Worm (Caenorhabditis elegans) whole organism, early embryonic: Measurements from ENCODE around the gene srz-13.

Source experiments
- B0310.2 ChIP-seq: sonication (generic microtip); optimal IDR thresholded peaks from 2 replicates; lab custom pipeline; 2016; ENCODE audit warnings: mild to moderate bottlenecking, missing genetic modification characterization, missing compliant biosample characterization
- F13C5.2 ChIP-seq: sonication (generic microtip); optimal IDR thresholded peaks from 2 replicates; lab custom pipeline; 2017; ENCODE audit warnings: mild to moderate bottlenecking, missing genetic modification characterization, inconsistent platforms, missing compliant biosample characterization
- aly-1 ChIP-seq: sonication (generic microtip); optimal IDR thresholded peaks from 2 replicates; lab custom pipeline; 2016; ENCODE audit warnings: missing genetic modification characterization, missing compliant biosample characterization
- ama-1 ChIP-seq: fragments of 150-350 bp; optimal IDR thresholded peaks from 2 replicates; lab custom pipeline; 2014
- ceh-13 ChIP-seq: fragments of 200-800 bp; sonication (Bioruptor generic); optimal IDR thresholded peaks from 2 replicates; lab custom pipeline; 2018; ENCODE audit warnings: mild to moderate bottlenecking, missing genetic modification characterization, missing compliant biosample characterization
- ceh-36 ChIP-seq: sonication (generic microtip); optimal IDR thresholded peaks from 2 replicates; lab custom pipeline; 2016; ENCODE audit warnings: missing genetic modification characterization, inconsistent platforms, missing compliant biosample characterization
- ets-7 ChIP-seq: sonication (generic microtip); optimal IDR thresholded peaks from 2 replicates; lab custom pipeline; 2016; ENCODE audit warnings: missing genotype, missing genetic modification characterization, missing compliant biosample characterization
- flt-1 ChIP-seq: fragments of 200-800 bp; sonication (Bioruptor generic); IDR thresholded peaks from 2 replicates; pipeline ENCODE4 v1.3.6; 2022; ENCODE audit warnings: missing genetic modification characterization, missing compliant biosample characterization
- hmbx-1 ChIP-seq: sonication (generic microtip); optimal IDR thresholded peaks from 2 replicates; lab custom pipeline; 2016; ENCODE audit warnings: mild to moderate bottlenecking, missing genetic modification characterization, missing compliant biosample characterization
- hmg-4 ChIP-seq: fragments of 200-800 bp; sonication (Bioruptor generic); optimal IDR thresholded peaks from 2 replicates; lab custom pipeline; 2018; ENCODE audit warnings: mild to moderate bottlenecking, missing genetic modification characterization, missing compliant biosample characterization
- hnd-1 ChIP-seq: sonication (generic microtip); optimal IDR thresholded peaks from 2 replicates; lab custom pipeline; 2016; ENCODE audit warnings: missing genetic modification characterization, missing compliant biosample characterization
- pes-1 ChIP-seq: fragments of 200-800 bp; sonication (Bioruptor generic); IDR thresholded peaks from 2 replicates; pipeline ENCODE4 v1.3.6; 2022; ENCODE audit warnings: missing genetic modification reagents, missing genetic modification characterization, missing compliant biosample characterization
- scrt-1 ChIP-seq: fragments of 200-800 bp; sonication (Bioruptor generic); IDR thresholded peaks from 2 replicates; pipeline ENCODE4 v1.3.6; 2022; ENCODE audit warnings: missing genetic modification characterization, missing compliant biosample characterization
- sea-1 ChIP-seq: fragments of 200-800 bp; sonication (Bioruptor generic); conservative IDR thresholded peaks from 2 replicates; pipeline ENCODE4 v1.3.6; 2022; ENCODE audit warnings: missing genetic modification characterization, missing compliant biosample characterization
- tbx-11 ChIP-seq: fragments of 200-800 bp; sonication (Bioruptor generic); IDR thresholded peaks from 2 replicates; pipeline ENCODE4 v1.3.6; 2022; ENCODE audit warnings: missing genetic modification characterization, missing compliant biosample characterization
- tbx-37 ChIP-seq: fragments of 200-800 bp; sonication (Bioruptor generic); conservative IDR thresholded peaks from 2 replicates; pipeline ENCODE4 v1.3.6; 2022; ENCODE audit warnings: missing genetic modification reagents, missing genetic modification characterization, missing compliant biosample characterization
- tra-4 ChIP-seq: sonication (generic microtip); optimal IDR thresholded peaks from 2 replicates; lab custom pipeline; 2017; ENCODE audit warnings: missing genetic modification characterization, missing compliant biosample characterization

srz-13 gene

DNA sequence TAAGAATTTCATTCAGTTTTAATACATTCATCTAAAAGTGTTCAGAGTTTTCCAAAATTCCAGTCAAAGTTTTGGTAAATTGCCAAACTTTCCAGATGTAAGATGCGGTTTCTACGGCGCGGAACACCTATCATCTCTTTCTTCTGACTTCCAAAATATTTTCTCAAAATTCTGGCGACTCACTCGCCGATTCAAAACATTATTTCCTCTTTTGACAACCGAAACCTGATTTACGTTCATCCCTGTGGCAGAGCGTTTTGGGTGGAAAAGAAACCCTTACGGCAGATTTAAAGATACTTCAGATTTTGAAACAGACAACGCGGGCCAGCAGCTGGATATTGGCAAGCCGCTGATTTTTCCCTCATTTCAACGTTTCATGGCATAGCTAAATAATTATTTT lies 15.8 kb downstream of the srz-13 start, which contains the start of gene F11A5.5:
F11A5.5 (plus strand) TSS at position 301 of the 400 bp plus-strand sequence.
- TF ChIP-seq aly-1 (tag; lab: Kevin White, UChicago), result no peak

DNA sequence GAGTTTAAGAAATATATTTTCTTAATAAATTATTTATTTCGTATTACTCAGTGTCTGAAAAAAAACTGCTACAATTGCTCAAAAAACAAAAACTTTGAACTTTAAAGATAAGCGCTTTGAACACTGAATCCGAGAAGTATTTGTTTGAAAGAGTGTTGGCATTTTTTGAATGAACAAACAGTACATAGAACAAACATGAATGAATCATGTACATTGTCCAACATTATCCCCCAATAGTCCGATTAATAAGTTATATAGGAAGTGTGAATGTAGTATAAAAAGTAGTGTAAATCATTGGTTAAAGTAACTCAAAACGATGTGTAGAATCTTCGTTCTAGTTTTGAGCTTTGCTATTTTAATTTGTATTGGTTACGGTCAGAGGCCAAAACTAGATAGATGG lies 19.5 kb downstream of the srz-13 start, which contains the start of gene F11A5.17:
F11A5.17 (plus strand) TSS at position 301 of the 400 bp plus-strand sequence.
- TF ChIP-seq ama-1, result no peak
- TF ChIP-seq sea-1 (GFP tag; lab: Robert Waterston, UW), result no peak
- no peak for TF ChIP-seq tbx-11
- no peak for TF ChIP-seq scrt-1
- TF ChIP-seq tra-4 (tag; lab: Kevin White, UChicago), result no peak
- TF ChIP-seq ceh-13, result no peak
- no peak for TF ChIP-seq B0310.2 (tag; lab: Kevin White, UChicago)
- TF ChIP-seq F13C5.2, result no peak
- TF ChIP-seq hnd-1 (tag; lab: Kevin White, UChicago), result no peak
- TF ChIP-seq pes-1 (GFP tag; lab: Robert Waterston, UW), result no peak
- no peak for TF ChIP-seq hmg-4 (GFP tag; lab: Kevin White, UChicago)
- TF ChIP-seq ceh-36, result no peak
- no peak for TF ChIP-seq ets-7
- no peak for TF ChIP-seq aly-1 (tag; lab: Kevin White, UChicago)

DNA sequence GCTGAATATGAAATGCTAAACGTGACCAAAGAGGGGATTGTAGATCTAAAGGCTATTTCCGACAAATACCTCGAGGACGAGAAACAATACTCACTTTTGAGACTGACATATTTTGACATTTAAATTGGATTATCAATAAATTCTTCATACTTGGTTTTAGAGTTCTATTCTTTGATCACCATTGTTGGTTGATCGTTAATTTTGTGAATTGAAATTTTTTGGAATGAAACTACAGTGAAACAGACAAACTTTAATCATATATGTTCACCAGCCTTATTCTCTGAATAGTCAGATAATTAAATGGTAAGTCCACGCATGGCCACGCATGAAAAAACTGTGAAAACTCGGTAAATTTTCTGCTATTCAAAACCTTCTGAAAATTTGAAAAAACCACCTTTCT lies 20.4 kb downstream of the srz-13 start, which contains the start of gene F11A5.18:
F11A5.18 (plus strand) TSS at position 301 of the 400 bp plus-strand sequence.
- no peak for TF ChIP-seq sea-1 (GFP tag; lab: Robert Waterston, UW)
- TF ChIP-seq ceh-13, result no peak
- no peak for TF ChIP-seq pes-1 (GFP tag; lab: Robert Waterston, UW)
- TF ChIP-seq ets-7, result no peak
- no peak for TF ChIP-seq hnd-1 (tag; lab: Kevin White, UChicago)
- no peak for TF ChIP-seq tbx-11
- TF ChIP-seq ceh-36, result no peak
- no peak for TF ChIP-seq tra-4 (tag; lab: Kevin White, UChicago)
- no peak for TF ChIP-seq hmg-4 (GFP tag; lab: Kevin White, UChicago)
- no peak for TF ChIP-seq F13C5.2
- TF ChIP-seq ama-1, result no peak
- no peak for TF ChIP-seq aly-1 (tag; lab: Kevin White, UChicago)
- no peak for TF ChIP-seq tbx-37 (GFP tag; lab: Robert Waterston, UW)
- no peak for TF ChIP-seq flt-1
- TF ChIP-seq B0310.2 (tag; lab: Kevin White, UChicago), result no peak
- TF ChIP-seq hmbx-1, result no peak
- no peak for TF ChIP-seq scrt-1

DNA sequence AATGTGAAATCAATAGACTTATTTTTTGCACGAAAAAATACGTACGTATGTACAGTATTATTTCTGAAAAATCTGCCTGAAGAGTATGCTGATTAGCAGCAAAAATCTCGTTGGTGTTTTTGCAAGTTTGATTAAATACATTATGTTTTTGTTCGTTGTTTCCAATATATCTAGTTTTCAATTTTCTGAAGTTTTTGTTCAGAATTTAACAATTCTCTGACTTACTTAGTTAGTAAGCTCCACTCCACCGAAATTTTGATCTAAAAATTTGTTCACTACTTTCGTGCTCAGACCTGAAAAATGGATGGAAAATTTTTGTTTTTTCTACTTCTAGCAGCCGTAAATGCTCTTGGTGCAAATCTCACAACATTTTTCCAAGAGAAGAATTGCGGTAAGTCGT lies 22.7 kb downstream of the srz-13 start, which contains the start of gene irld-26:
irld-26 (plus strand) TSS at position 301 of the 400 bp plus-strand sequence.
- no peak for TF ChIP-seq scrt-1
- TF ChIP-seq ceh-36, result no peak
- TF ChIP-seq pes-1 (GFP tag; lab: Robert Waterston, UW), result no peak
- no peak for TF ChIP-seq hnd-1 (tag; lab: Kevin White, UChicago)
- TF ChIP-seq tbx-11, result no peak
- no peak for TF ChIP-seq flt-1
- no peak for TF ChIP-seq tbx-37 (GFP tag; lab: Robert Waterston, UW)
- TF ChIP-seq hmbx-1, result no peak
- no peak for TF ChIP-seq ets-7
- TF ChIP-seq B0310.2 (tag; lab: Kevin White, UChicago), result no peak
- TF ChIP-seq sea-1 (GFP tag; lab: Robert Waterston, UW), result no peak
- no peak for TF ChIP-seq ceh-13
- TF ChIP-seq F13C5.2, result no peak
- TF ChIP-seq ama-1, result no peak
- no peak for TF ChIP-seq tra-4 (tag; lab: Kevin White, UChicago)

DNA sequence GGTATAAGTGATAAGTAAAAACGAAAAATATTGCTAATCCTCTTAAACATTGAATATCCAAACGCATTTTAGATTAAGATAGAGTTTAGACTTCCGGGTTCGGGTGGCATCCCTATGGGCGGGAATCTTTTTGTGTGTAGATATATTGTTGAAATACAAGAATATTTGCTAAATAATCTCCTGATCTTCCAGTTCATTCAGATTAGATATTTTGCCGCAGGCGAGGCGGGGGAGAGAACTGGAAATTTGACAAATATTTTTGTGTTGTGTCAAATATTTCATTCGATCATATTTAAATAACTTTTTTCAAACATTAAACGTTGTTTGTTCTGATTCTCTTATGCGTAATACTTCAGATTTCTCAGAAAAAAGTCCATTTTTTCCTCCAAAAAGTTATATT lies 27.6 kb downstream of the srz-13 start, which contains the start of gene oac-15:
oac-15 (minus strand) TSS at position 101 of the 400 bp plus-strand sequence.
- TF ChIP-seq ama-1, result no peak
- TF ChIP-seq ceh-13, result no peak
- no peak for TF ChIP-seq scrt-1
- no peak for TF ChIP-seq hmg-4 (GFP tag; lab: Kevin White, UChicago)

DNA sequence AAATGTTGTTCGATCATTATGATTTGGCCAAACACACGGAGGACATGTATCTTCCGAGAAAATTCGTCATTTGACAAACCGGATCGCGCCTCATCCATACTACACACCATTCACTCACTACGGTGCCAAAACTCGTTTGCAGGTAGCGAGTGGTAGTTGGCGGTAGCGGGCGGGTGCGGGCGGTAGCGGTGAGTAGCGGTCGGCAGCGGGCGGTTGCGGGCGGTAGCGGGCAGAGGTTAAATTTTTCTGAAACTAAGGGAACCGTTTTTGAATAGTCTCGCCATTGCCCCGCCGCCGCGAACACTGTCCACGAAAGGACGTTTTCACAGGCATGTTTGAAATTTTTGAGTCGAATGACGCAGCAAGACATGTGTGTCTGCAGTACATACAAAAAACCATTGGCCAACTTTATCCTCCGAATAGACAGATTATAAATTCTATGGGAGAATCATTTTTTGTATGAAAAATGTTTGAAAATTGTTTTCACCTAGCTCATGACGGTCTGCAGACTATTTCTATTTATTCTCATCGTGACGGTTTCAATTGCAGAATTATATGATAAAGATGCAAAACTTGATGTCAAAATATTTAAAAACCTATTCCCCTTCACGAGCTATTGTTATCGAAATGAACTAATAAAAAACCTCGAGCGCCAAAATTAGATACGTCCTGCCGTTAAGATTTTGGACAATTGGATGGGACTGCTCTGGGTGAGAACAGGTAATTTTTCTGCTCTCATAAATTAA lies 28.2 kb downstream of the srz-13 start, which contains the start of gene F11A5.16:
F11A5.16 (plus strand) TSS at position 696 of the 746 bp plus-strand sequence.
- no peak for TF ChIP-seq aly-1 (tag; lab: Kevin White, UChicago)

DNA sequence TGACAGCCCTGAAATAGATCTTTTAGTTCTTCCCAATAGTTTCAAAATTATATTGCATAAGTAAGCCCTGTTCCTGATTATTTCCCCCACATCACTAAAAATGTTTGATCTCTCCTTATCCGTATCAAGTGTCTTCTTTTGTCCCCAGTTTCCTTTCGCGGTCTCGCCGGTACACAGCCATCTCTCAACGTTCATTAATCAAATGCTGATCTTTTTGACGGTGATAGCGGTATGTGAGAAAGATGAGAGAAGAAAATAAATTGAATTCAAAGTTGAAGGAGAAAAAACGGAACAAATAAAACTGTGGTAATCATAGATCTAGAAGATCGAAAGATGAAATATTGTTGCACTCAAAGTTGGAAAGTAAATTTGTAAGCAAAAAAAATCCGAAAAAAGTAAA lies 29.5 kb downstream of the srz-13 start:
- no peak for TF ChIP-seq ama-1
- no peak for TF ChIP-seq ceh-36
- TF ChIP-seq hmg-4 (GFP tag; lab: Kevin White, UChicago), result no peak
- TF ChIP-seq scrt-1, result no peak
- no peak for TF ChIP-seq tbx-37 (GFP tag; lab: Robert Waterston, UW)
- no peak for TF ChIP-seq ets-7
- no peak for TF ChIP-seq aly-1 (tag; lab: Kevin White, UChicago)
- TF ChIP-seq ceh-13, result no peak

DNA sequence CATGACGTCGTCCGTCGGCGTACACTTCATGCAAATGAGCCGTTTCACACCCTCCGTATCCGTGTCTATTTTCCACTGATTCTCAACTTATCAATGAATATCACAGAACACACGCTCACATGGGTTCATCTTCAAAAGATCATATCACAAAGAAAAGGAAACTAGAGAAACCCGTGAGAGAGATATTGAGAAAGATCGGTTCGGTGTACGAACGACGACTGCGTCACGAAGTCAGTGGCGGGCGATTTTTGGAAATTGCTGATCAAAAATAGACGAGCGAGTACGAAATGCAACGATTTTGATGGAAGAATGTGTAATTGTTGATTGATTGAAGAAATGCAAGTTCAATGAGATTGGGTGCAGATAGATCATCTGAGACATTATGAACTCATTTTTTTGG lies 31.1 kb downstream of the srz-13 start:
- no peak for TF ChIP-seq hnd-1 (tag; lab: Kevin White, UChicago)
- no peak for TF ChIP-seq sea-1 (GFP tag; lab: Robert Waterston, UW)
- no peak for TF ChIP-seq F13C5.2
- TF ChIP-seq hmbx-1, result no peak
- no peak for TF ChIP-seq pes-1 (GFP tag; lab: Robert Waterston, UW)
- no peak for TF ChIP-seq ceh-36
- TF ChIP-seq tbx-37 (GFP tag; lab: Robert Waterston, UW), result no peak
- no peak for TF ChIP-seq flt-1
- TF ChIP-seq ceh-13, result no peak
- TF ChIP-seq tra-4 (tag; lab: Kevin White, UChicago), result no peak
- TF ChIP-seq scrt-1, result no peak
- TF ChIP-seq aly-1 (tag; lab: Kevin White, UChicago), result no peak
- TF ChIP-seq ets-7, result no peak
- TF ChIP-seq B0310.2 (tag; lab: Kevin White, UChicago), result no peak
- no peak for TF ChIP-seq ama-1
- TF ChIP-seq tbx-11, result no peak
- TF ChIP-seq hmg-4 (GFP tag; lab: Kevin White, UChicago), result no peak
